Worm (Caenorhabditis elegans) whole organism, mixed stage, embryonic: ENCODE results near the gene F13E9.12.

Experiments
- blmp-1 ChIP-seq: fragments of 150-350 bp; optimal IDR thresholded peaks from 2 replicates; lab custom pipeline; 2014; ENCODE audit warnings: missing biosample characterization, missing genetic modification characterization
- ces-1 ChIP-seq: fragments of 150-350 bp; optimal IDR thresholded peaks from 2 replicates; lab custom pipeline; 2014; ENCODE audit warnings: missing biosample characterization, missing genetic modification reagents, missing genetic modification characterization
- elt-3 ChIP-seq: fragments of 150-350 bp; optimal IDR thresholded peaks from 2 replicates; lab custom pipeline; 2014; ENCODE audit warnings: missing biosample characterization, missing genetic modification characterization
- lin-13 ChIP-seq: fragments of 150-350 bp; optimal IDR thresholded peaks from 2 replicates; lab custom pipeline; 2014; ENCODE audit warnings: missing biosample characterization, missing genetic modification characterization
- mep-1 ChIP-seq: fragments of 150-350 bp; optimal IDR thresholded peaks from 2 replicates; lab custom pipeline; 2017; ENCODE audit warnings: missing biosample characterization, missing genetic modification reagents, missing genetic modification characterization, inconsistent platforms
- nhr-12 ChIP-seq: fragments of 150-350 bp; optimal IDR thresholded peaks from 2 replicates; lab custom pipeline; 2014; ENCODE audit warnings: missing biosample characterization, missing genetic modification characterization
- nhr-28 ChIP-seq: fragments of 150-350 bp; optimal IDR thresholded peaks from 2 replicates; lab custom pipeline; 2014; ENCODE audit warnings: missing biosample characterization, missing genetic modification characterization
- snpc-4 ChIP-seq: fragments of 150-350 bp; optimal IDR thresholded peaks from 2 replicates; lab custom pipeline; 2014; ENCODE audit warnings: missing biosample characterization, missing genetic modification characterization
- unc-39 ChIP-seq: fragments of 150-350 bp; optimal IDR thresholded peaks from 2 replicates; lab custom pipeline; 2014; ENCODE audit warnings: missing biosample characterization, missing genetic modification characterization
- ztf-11 ChIP-seq: fragments of 150-350 bp; optimal IDR thresholded peaks from 2 replicates; lab custom pipeline; 2014; ENCODE audit warnings: missing biosample characterization, missing genetic modification characterization

DNA sequence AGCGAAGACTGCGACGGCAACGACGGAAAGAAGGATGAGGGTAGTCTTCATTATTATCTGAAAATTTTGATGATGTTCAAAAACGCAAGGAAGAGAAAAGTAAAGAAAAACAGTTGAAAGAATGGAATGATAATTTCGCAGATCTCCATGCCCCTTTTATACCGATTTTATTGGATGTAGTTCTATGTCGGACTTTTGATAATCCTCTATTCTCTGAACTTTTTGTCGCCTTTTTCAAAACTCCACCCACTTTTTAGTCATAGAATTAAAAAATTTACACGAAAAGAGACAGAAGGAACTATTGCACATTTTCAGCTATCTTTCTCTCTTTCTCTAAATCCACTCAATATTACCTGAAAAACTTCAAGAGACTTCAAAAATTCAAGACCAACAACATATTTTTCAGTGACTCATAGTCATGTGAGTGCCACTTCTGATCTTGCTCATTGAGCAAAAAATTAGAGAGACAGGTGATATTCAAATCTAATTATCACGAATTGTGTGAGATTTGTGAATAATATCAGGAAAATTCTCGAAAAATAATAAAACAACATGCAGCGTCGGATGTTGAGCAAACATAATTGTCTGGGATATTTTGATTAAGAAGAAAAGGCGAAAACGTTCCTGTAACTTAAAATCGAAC, 15.5 kb upstream of the F13E9.12 start, which contains the start of gene F13E9.15:
- no peak for TF ChIP-seq nhr-28 (tag; lab: Kevin White, UChicago)
- no peak for TF ChIP-seq nhr-12
- no peak for TF ChIP-seq ztf-11 (tag; lab: Kevin White, UChicago)
- TF ChIP-seq lin-13 (tag; lab: Kevin White, UChicago): no peak
- TF ChIP-seq blmp-1: no peak
- no peak for TF ChIP-seq snpc-4
- no peak for TF ChIP-seq unc-39 (tag; lab: Kevin White, UChicago)
- TF ChIP-seq ces-1: no peak
- TF ChIP-seq mep-1 (tag; lab: Kevin White, UChicago): no peak
- TF ChIP-seq elt-3 (tag; lab: Kevin White, UChicago): no peak
